Fruit fly (Drosophila melanogaster) whole organism, embryonic: ENCODE results near the gene CG18649.

ENCODE experiments used
- Atf3 ChIP-seq: fragments of 200-800 bp; sonication (Bioruptor generic); optimal IDR thresholded peaks from 3 replicates; lab custom pipeline; 2016; ENCODE audit warnings: missing biosample characterization, missing genetic modification characterization
- Blimp-1 ChIP-seq: fragments of 200-800 bp; sonication (Bioruptor generic); optimal IDR thresholded peaks from 3 replicates; lab custom pipeline; 2018; ENCODE audit warnings: missing biosample characterization, missing genetic modification characterization, mild to moderate bottlenecking, moderate library complexity, missing genetic modification reagents
- CoRest ChIP-seq: fragments of 200-800 bp; sonication (Bioruptor generic); optimal IDR thresholded peaks from 3 replicates; lab custom pipeline; 2018; ENCODE audit warnings: missing biosample characterization, mild to moderate bottlenecking, missing genetic modification characterization, moderate library complexity
- Fer1 ChIP-seq: fragments of 200-800 bp; sonication (Bioruptor generic); optimal IDR thresholded peaks from 2 replicates; lab custom pipeline; 2017; ENCODE audit warnings: missing biosample characterization, mild to moderate bottlenecking, missing genetic modification characterization
- MTF-1 ChIP-seq: fragments of 200-800 bp; sonication (Bioruptor generic); optimal IDR thresholded peaks from 2 replicates; lab custom pipeline; 2018; ENCODE audit warnings: missing biosample characterization, mild to moderate bottlenecking, missing genetic modification characterization, borderline replicate concordance
- Myb ChIP-seq: fragments of 200-800 bp; sonication (Bioruptor generic); optimal IDR thresholded peaks from 2 replicates; lab custom pipeline; 2016; ENCODE audit warnings: missing biosample characterization, missing genetic modification characterization
- cg ChIP-seq: fragments of 200-800 bp; sonication (Bioruptor generic); optimal IDR thresholded peaks from 3 replicates; lab custom pipeline; 2019; ENCODE audit warnings: missing biosample characterization, mild to moderate bottlenecking, missing genetic modification characterization, moderate library complexity
- disco-r ChIP-seq: fragments of 200-800 bp; sonication (Bioruptor generic); optimal IDR thresholded peaks from 2 replicates; lab custom pipeline; 2016; ENCODE audit warnings: missing biosample characterization, missing genetic modification characterization
- psq ChIP-seq: fragments of 200-800 bp; sonication (Bioruptor generic); optimal IDR thresholded peaks from 2 replicates; lab custom pipeline; 2017; ENCODE audit warnings: missing biosample characterization, missing genetic modification characterization

DNA sequence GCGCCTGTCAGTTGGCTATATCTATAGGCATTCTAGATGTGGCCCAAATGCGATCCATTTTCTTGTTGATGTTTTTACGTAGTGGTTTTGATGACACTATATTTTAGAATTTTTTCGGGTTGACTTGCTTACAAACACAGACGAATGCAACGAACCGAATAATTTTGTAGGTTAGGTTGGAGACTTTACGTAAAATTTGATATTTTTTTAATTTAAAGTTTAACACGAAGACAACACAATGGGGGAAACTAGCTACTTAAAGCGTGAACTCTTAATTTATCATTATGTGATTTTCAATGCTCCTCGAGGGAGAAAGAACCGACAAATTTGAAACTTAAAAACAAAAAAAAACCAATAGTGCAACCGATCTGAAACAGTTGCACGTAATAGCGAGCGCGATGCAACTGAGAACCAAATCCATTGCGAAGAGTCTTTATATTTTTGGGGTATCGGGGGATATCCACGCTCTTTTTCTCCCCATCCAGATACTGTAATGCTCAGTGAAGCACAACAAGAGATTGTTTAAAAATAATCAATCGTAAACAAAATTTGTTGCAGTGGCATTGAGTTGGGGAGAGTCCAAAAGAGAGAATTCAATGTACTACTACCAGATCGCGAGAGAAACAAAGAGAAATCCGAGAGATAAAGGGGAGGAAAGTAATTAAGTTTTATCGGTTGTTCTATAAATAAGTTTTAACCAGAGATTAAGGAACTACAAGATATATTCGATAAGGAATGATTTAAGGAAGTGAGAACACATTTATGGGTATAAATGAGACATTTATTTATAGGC is 36.1 kb upstream of the CG18649 start:
- TF ChIP-seq MTF-1 (GFP tag; lab: Kevin White, UChicago) (no peak), psq (GFP tag; lab: Kevin White, UChicago) (no peak), cg (no peak), Atf3 (GFP tag; lab: Kevin White, UChicago) (no peak), CoRest (tag; lab: Kevin White, UChicago) (no peak), Myb (GFP tag; lab: Kevin White, UChicago) (no peak), Blimp-1 (GFP tag; lab: Kevin White, UChicago) (no peak), disco-r (GFP tag; lab: Kevin White, UChicago) (no peak), Fer1 (GFP tag; lab: Kevin White, UChicago) (no peak)
